Fruit fly (Drosophila melanogaster): ENCODE data around the gene RpS14b.

DNA sequence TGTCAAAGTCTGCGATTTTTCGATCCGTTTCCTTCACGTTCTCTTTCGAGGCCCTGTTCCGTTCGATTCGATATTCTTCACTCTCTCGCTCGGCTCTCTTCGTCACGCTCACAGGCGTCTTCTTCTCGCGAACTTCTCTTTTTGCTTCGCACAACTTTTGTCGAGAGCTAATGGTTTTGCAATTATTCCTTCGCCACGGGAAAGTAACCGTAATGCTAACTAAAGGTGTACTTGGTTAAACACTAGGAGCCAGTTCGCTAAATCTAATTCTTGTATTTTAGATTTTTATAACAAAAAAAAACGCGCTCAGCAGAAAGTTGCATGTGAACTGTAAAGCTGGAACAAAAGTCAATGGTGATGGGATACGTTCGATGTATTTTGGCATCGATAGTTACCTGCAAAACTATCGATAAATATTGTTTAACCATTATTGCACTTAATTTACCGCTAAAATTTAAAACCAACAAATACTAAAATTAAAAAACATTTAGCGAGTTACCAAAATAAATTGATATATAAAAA lies 3.6 kb upstream of the RpS14b start, which contains the start of gene mahe:
- TF ChIP-seq dsx (GFP tag; optimal IDR thresholded peaks at IDR 0.05; ENCODE audit: poor library complexity, severe bottlenecking), result no peak
- TF ChIP-seq CG8632 (GFP tag; optimal IDR thresholded peaks at IDR 0.05), result no peak
- no peak for TF ChIP-seq CG8319 (GFP tag; optimal IDR thresholded peaks at IDR 0.05)
- no peak for TF ChIP-seq CG15336 (GFP tag; IDR thresholded peaks at IDR 0.05)
- TF ChIP-seq CG6163 (GFP tag; IDR thresholded peaks at IDR 0.05), result no peak
- TF ChIP-seq CG10669 (GFP tag; optimal IDR thresholded peaks at IDR 0.05), result no peak
- no peak for TF ChIP-seq CG4318 (GFP tag; optimal IDR thresholded peaks at IDR 0.05)
- TF ChIP-seq CG32006 (GFP tag; optimal IDR thresholded peaks at IDR 0.05), result no peak
- no peak for TF ChIP-seq vri (GFP tag; optimal IDR thresholded peaks at IDR 0.05)
